Fruit fly (Drosophila melanogaster): Measurements from ENCODE around the gene CG11262.

The CG11262 gene

DNA sequence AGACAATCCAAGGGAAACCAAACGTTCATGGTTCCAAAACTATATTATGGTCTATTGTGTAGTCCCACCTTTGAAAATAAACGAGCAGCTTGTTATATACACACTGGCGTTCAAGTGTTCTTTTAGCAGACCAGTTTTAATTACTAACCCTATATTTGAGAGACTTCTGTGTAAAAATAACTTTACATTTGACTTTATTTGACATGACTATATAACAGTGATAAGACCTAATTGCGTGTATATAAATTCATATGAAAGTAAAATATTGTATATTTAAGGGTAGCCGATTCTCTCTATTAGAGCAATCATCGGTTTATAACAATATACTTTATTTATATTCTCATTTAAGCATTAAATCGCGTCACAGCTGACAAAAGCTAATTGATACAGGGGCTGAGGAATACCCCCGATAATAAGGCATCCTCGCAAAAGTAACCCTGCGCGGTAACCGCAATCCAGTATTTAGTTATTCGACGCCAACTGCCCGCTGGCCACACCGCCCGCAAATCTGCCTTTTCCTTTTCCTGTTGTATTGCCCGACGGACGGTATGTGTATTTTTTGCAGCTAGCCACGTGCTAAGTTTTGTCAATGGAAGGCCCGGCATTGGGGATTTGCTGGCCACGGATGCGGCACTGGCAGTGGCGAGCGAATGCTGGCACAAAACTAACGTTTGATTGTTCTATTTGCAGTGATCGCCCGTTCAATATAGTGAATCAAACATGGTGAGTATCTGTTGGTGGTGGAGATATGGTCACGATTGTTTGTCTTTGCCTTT lies 46.5 kb downstream of the CG11262 start, which contains the start of gene RpS4 (continued):
- peak; percentile 69 for TF ChIP-seq stwl (tag; optimal IDR thresholded peaks at IDR 0.05)
- TF ChIP-seq Sox100B (GFP tag; optimal IDR thresholded peaks at IDR 0.05) = peak; percentile 80
- peak; percentile 79 for TF ChIP-seq HLH3B (GFP tag; IDR thresholded peaks at IDR 0.05)
- no peak for TF ChIP-seq wor (GFP tag; IDR thresholded peaks at IDR 0.05)
- peak; percentile 89 for TF ChIP-seq Gug (GFP tag; IDR thresholded peaks at IDR 0.05)
- peak; percentile 74 for TF ChIP-seq CG8944 (GFP tag; optimal IDR thresholded peaks at IDR 0.05)
- peak; percentile 99 for TF ChIP-seq wek (GFP tag; optimal IDR thresholded peaks at IDR 0.05)
- no peak for TF ChIP-seq cg (GFP tag; optimal IDR thresholded peaks at IDR 0.05)
- TF ChIP-seq Bdp1 (GFP tag; optimal IDR thresholded peaks at IDR 0.05) = peak; percentile 81
- no peak for TF ChIP-seq Hmx (GFP tag; optimal IDR thresholded peaks at IDR 0.05)
- TF ChIP-seq h (optimal IDR thresholded peaks at IDR 0.05) = no peak
- peak; percentile 92 for TF ChIP-seq HmgZ (tag; optimal IDR thresholded peaks at IDR 0.05)
- TF ChIP-seq CG5180 (GFP tag; optimal IDR thresholded peaks at IDR 0.05) = peak; percentile 82
- TF ChIP-seq CG10274 (GFP tag; optimal IDR thresholded peaks at IDR 0.05) = peak; percentile 85
- TF ChIP-seq CG11695 (GFP tag; IDR thresholded peaks at IDR 0.05) = peak; percentile 74
- TF ChIP-seq CG2875 (GFP tag; optimal IDR thresholded peaks at IDR 0.05) = peak; percentile 94
- TF ChIP-seq lab (GFP tag; optimal IDR thresholded peaks at IDR 0.05) = peak; percentile 98
- TF ChIP-seq Atf-2 (GFP tag; optimal IDR thresholded peaks at IDR 0.05) = peak; percentile 70
- peak; percentile 78 for TF ChIP-seq CG9215 (GFP tag; IDR thresholded peaks at IDR 0.05)
- TF ChIP-seq dimm (GFP tag; IDR thresholded peaks at IDR 0.05) = no peak
- peak; percentile 21 for TF ChIP-seq pita (GFP tag; optimal IDR thresholded peaks at IDR 0.05)
- peak; percentile 82 for TF ChIP-seq Xbp1 (GFP tag; optimal IDR thresholded peaks at IDR 0.05)
- TF ChIP-seq Tbp (GFP tag; optimal IDR thresholded peaks at IDR 0.05) = peak; percentile 70
- TF ChIP-seq amos (GFP tag; IDR thresholded peaks at IDR 0.05; ENCODE audit: partially characterized antibody) = peak; percentile 58
- peak; percentile 77 for TF ChIP-seq tin (GFP tag; optimal IDR thresholded peaks at IDR 0.05)
- peak; percentile 74 for TF ChIP-seq Nf-YA (GFP tag; IDR thresholded peaks at IDR 0.05)
- no peak for TF ChIP-seq Sox102F (GFP tag; optimal IDR thresholded peaks at IDR 0.05)
- TF ChIP-seq scrt (GFP tag; optimal IDR thresholded peaks at IDR 0.05) = peak; percentile 92
- TF ChIP-seq Dad (GFP tag; optimal IDR thresholded peaks at IDR 0.05) = peak; percentile 79
- TF ChIP-seq dan (GFP tag; IDR thresholded peaks at IDR 0.05) = no peak
- peak; percentile 54 for TF ChIP-seq fd96Cb (tag; optimal IDR thresholded peaks at IDR 0.05)
- peak; percentile 53 for TF ChIP-seq Ada2b (GFP tag; IDR thresholded peaks at IDR 0.05)
- TF ChIP-seq CG30431 (GFP tag; optimal IDR thresholded peaks at IDR 0.05) = peak; percentile 82
- peak; percentile 40 for TF ChIP-seq crol (GFP tag; IDR thresholded peaks at IDR 0.05)
- peak; percentile 84 for TF ChIP-seq disco-r (GFP tag; optimal IDR thresholded peaks at IDR 0.05)
- TF ChIP-seq twi (tag; optimal IDR thresholded peaks at IDR 0.05) = peak; percentile 62
- peak; percentile 26; the same call in 1 of the 2 replicates for TF ChIP-seq cas (GFP tag; IDR thresholded peaks at IDR 0.05)
- TF ChIP-seq lilli (GFP tag; optimal IDR thresholded peaks at IDR 0.05) = peak; percentile 74
- TF ChIP-seq CrebB (tag; optimal IDR thresholded peaks at IDR 0.05) = peak; percentile 97
- TF ChIP-seq CG6854 (GFP tag; optimal IDR thresholded peaks at IDR 0.05) = peak; percentile 94
- no peak for TF ChIP-seq eve (GFP tag; optimal IDR thresholded peaks at IDR 0.05)
- TF ChIP-seq hb (GFP tag; IDR thresholded peaks at IDR 0.05; ENCODE audit: partially characterized antibody) = no peak
- TF ChIP-seq H2.0 (GFP tag; IDR thresholded peaks at IDR 0.05) = peak; percentile 79
- peak; percentile 44 for TF ChIP-seq Deaf1 (tag; optimal IDR thresholded peaks at IDR 0.05)
- peak; percentile 95 for TF ChIP-seq CG1603 (tag; optimal IDR thresholded peaks at IDR 0.05)
- peak; percentile 72 for TF ChIP-seq D19B (GFP tag; optimal IDR thresholded peaks at IDR 0.05)
- peak; percentile 78 for TF ChIP-seq CG2712 (tag; optimal IDR thresholded peaks at IDR 0.05)
- peak; percentile 84 for TF ChIP-seq stc (GFP tag; IDR thresholded peaks at IDR 0.05)
- TF ChIP-seq CG33213 (GFP tag; optimal IDR thresholded peaks at IDR 0.05) = peak; percentile 91
- peak; percentile 79 for TF ChIP-seq cwo (GFP tag; optimal IDR thresholded peaks at IDR 0.05)

All from whole organism, embryonic.